Worm (Caenorhabditis elegans): ENCODE results near the gene nhr-288.

- TF ChIP-seq ztf-23 (GFP tag; IDR thresholded peaks at IDR 0.05) (no peak), flt-1 (GFP tag; IDR thresholded peaks at IDR 0.05) (no peak), T22C8.4 (GFP tag; IDR thresholded peaks at IDR 0.05) (no peak), med-1 (GFP tag; optimal IDR thresholded peaks at IDR 0.05; ENCODE audit: insufficient read depth) (no peak), ztf-29 (GFP tag; IDR thresholded peaks at IDR 0.05) (no peak), ref-1 (GFP tag; conservative IDR thresholded peaks at IDR 0.05) (no peak), cog-1 (tag; optimal IDR thresholded peaks at IDR 0.05) (no peak), klf-2 (GFP tag; conservative IDR thresholded peaks at IDR 0.05) (no peak), tab-1 (GFP tag; IDR thresholded peaks at IDR 0.05) (no peak)
Observed at ce11 chrV:18424471-18424870, 42.0 kb upstream of the nhr-288 start, which contains the start of gene ZK262.4.
